Fruit fly (Drosophila melanogaster): Measurements from ENCODE around the gene CG17294.
A peak's percentile ranks its signal among the peaks of the same experiment; 100 is the strongest.

CG17294 gene

dm6 chr2L:8365701-8366643 lies 10.9 kb upstream of the CG17294 start, which contains the start of gene Pp2A-29B (continued):
- TF ChIP-seq NfI (GFP tag; optimal IDR thresholded peaks at IDR 0.05) = peak; percentile 15
- TF ChIP-seq sens (GFP tag) = peak; percentile 37
- TF ChIP-seq knrl (GFP tag; IDR thresholded peaks at IDR 0.05; ENCODE audit: partially characterized antibody) = peak; percentile 100
- peak; percentile 51 for TF ChIP-seq stwl (tag; optimal IDR thresholded peaks at IDR 0.05)
- TF ChIP-seq CG2116 (GFP tag; optimal IDR thresholded peaks at IDR 0.05) = peak; percentile 91
- peak; percentile 98 for TF ChIP-seq bbx (GFP tag; IDR thresholded peaks at IDR 0.05; ENCODE audit: partially characterized antibody)
- peak; percentile 8; the same call in 1 of the 4 replicates for TF ChIP-seq Gug (GFP tag; IDR thresholded peaks at IDR 0.05)
- peak; percentile 98 for TF ChIP-seq amos (GFP tag; IDR thresholded peaks at IDR 0.05; ENCODE audit: partially characterized antibody)
- no peak for TF ChIP-seq Ets65A (GFP tag)
- TF ChIP-seq slou (GFP tag; optimal IDR thresholded peaks at IDR 0.05) = peak; percentile 59
- peak; percentile 100 for TF ChIP-seq inv (GFP tag; IDR thresholded peaks at IDR 0.05; ENCODE audit: partially characterized antibody)
- TF ChIP-seq CG9437 (GFP tag; optimal IDR thresholded peaks at IDR 0.05) = peak; percentile 35
- no peak for TF ChIP-seq ap (GFP tag; IDR thresholded peaks at IDR 0.05)
- peak; percentile 55 for TF ChIP-seq kni (GFP tag; optimal IDR thresholded peaks at IDR 0.05)
- TF ChIP-seq so (GFP tag; IDR thresholded peaks at IDR 0.05) = no peak
- TF ChIP-seq CG10366 (GFP tag; IDR thresholded peaks at IDR 0.05) = no peak
- peak; percentile 37 for TF ChIP-seq CG15479 (GFP tag; optimal IDR thresholded peaks at IDR 0.05)
- peak; percentile 54 for TF ChIP-seq CG12391 (tag; optimal IDR thresholded peaks at IDR 0.05)
- peak; percentile 99 for TF ChIP-seq Doc3 (GFP tag; IDR thresholded peaks at IDR 0.05; ENCODE audit: partially characterized antibody)
- TF ChIP-seq TFAM (GFP tag; optimal IDR thresholded peaks at IDR 0.05) = no peak
- TF ChIP-seq sna (GFP tag; IDR thresholded peaks at IDR 0.05; ENCODE audit: partially characterized antibody) = peak; percentile 99
- peak; percentile 21 for TF ChIP-seq Sox100B (GFP tag; optimal IDR thresholded peaks at IDR 0.05)
- TF ChIP-seq gfzf (GFP tag; optimal IDR thresholded peaks at IDR 0.05) = peak; percentile 52
- TF ChIP-seq CG10431 (GFP tag; optimal IDR thresholded peaks at IDR 0.05) = no peak
- TF ChIP-seq Bdp1 (GFP tag; optimal IDR thresholded peaks at IDR 0.05) = no peak
- peak; percentile 100 for TF ChIP-seq vnd (GFP tag; IDR thresholded peaks at IDR 0.05; ENCODE audit: partially characterized antibody)
- peak; percentile 53 for TF ChIP-seq CG17829 (tag; optimal IDR thresholded peaks at IDR 0.05)
- peak; percentile 69 for TF ChIP-seq CG4617 (GFP tag; optimal IDR thresholded peaks at IDR 0.05; ENCODE audit: borderline replicate concordance)
- peak; percentile 96 for TF ChIP-seq CG42726 (GFP tag; IDR thresholded peaks at IDR 0.05; ENCODE audit: partially characterized antibody)
- TF ChIP-seq Ets97D (GFP tag; optimal IDR thresholded peaks at IDR 0.05) = peak; percentile 31
- peak; percentile 7 for TF ChIP-seq CG10462 (GFP tag; optimal IDR thresholded peaks at IDR 0.05)
- TF ChIP-seq klu (GFP tag; IDR thresholded peaks at IDR 0.05) = peak; percentile 45; the same call in 1 of the 2 replicates
- TF ChIP-seq Antp (GFP tag; optimal IDR thresholded peaks at IDR 0.05) = no peak
- peak; percentile 7 for TF ChIP-seq Deaf1 (tag; optimal IDR thresholded peaks at IDR 0.05)
- TF ChIP-seq CG13424 (tag; optimal IDR thresholded peaks at IDR 0.05) = no peak
- peak; percentile 99 for TF ChIP-seq HLH4C (GFP tag; IDR thresholded peaks at IDR 0.05; ENCODE audit: partially characterized antibody)
- TF ChIP-seq CG12659 (GFP tag; optimal IDR thresholded peaks at IDR 0.05) = peak; percentile 69
- no peak for TF ChIP-seq pfk (GFP tag; optimal IDR thresholded peaks at IDR 0.05)
- no peak for TF ChIP-seq prd (optimal IDR thresholded peaks at IDR 0.05)
- TF ChIP-seq prd (GFP tag; IDR thresholded peaks at IDR 0.05) = peak; percentile 24; the same call in 1 of the 3 replicates
- peak; percentile 100 for TF ChIP-seq Dll (GFP tag; IDR thresholded peaks at IDR 0.05; ENCODE audit: partially characterized antibody)
- TF ChIP-seq grau (tag; optimal IDR thresholded peaks at IDR 0.05) = peak; percentile 45
- peak; percentile 97 for TF ChIP-seq Bgb (GFP tag; IDR thresholded peaks at IDR 0.05; ENCODE audit: partially characterized antibody)
- no peak for TF ChIP-seq HLHmδ (GFP tag; optimal IDR thresholded peaks at IDR 0.05)
- TF ChIP-seq E2f1 (GFP tag; IDR thresholded peaks at IDR 0.05) = 0 out of 2 replicates have a peak, but pooled peaks have one; percentile 23
- peak; percentile 33; the same call in 1 of the 2 replicates for TF ChIP-seq CG32767 (GFP tag; IDR thresholded peaks at IDR 0.05)
- no peak for TF ChIP-seq CG10209 (GFP tag; optimal IDR thresholded peaks at IDR 0.05)
